Fruit fly (Drosophila melanogaster): Measurements from ENCODE around the gene CG44437.
"Not testable (repeated sequence)": the region's sequence is repeated elsewhere in the genome, so short reads cannot be mapped to it uniquely, and the experiment has no call there.

Gene CG44437

dm6 chrX:13204718-13205117 is 2.7 kb upstream of the CG44437 start:
- no peak for TF ChIP-seq tj (GFP tag; optimal IDR thresholded peaks at IDR 0.05)
- TF ChIP-seq cic (GFP tag; optimal IDR thresholded peaks at IDR 0.05) = no peak
- no peak for TF ChIP-seq Hr96 (GFP tag; optimal IDR thresholded peaks at IDR 0.05)
- no peak for TF ChIP-seq Crg-1 (GFP tag; optimal IDR thresholded peaks at IDR 0.05)
- no peak for TF ChIP-seq CG7045 (GFP tag; optimal IDR thresholded peaks at IDR 0.05)

dm6 chrX:13194249-13194648 is 7.8 kb downstream of the CG44437 start, which contains the start of gene Coq5:
Gene Coq5, minus strand, starts transcription at chrX:13194551.
- TF ChIP-seq CG14711 (tag; optimal IDR thresholded peaks at IDR 0.05) (no peak), CG12768 (GFP tag; optimal IDR thresholded peaks at IDR 0.05) (no peak), CG7045 (GFP tag; optimal IDR thresholded peaks at IDR 0.05) (no peak), pad (GFP tag; optimal IDR thresholded peaks at IDR 0.05) (no peak), CG11617 (GFP tag; optimal IDR thresholded peaks at IDR 0.05) (no peak), cnc (optimal IDR thresholded peaks at IDR 0.05) (no peak), toe (GFP tag; optimal IDR thresholded peaks at IDR 0.05) (no peak), Mnt (GFP tag; optimal IDR thresholded peaks at IDR 0.05) (no peak), kay (GFP tag; ENCODE audit: borderline replicate concordance) (no peak), CG7101 (tag; optimal IDR thresholded peaks at IDR 0.05) (no peak), ovo (GFP tag; optimal IDR thresholded peaks at IDR 0.05) (no peak), cic (GFP tag; optimal IDR thresholded peaks at IDR 0.05) (no peak), CG5204 (GFP tag; optimal IDR thresholded peaks at IDR 0.05) (no peak), bab1 (GFP tag; optimal IDR thresholded peaks at IDR 0.05) (no peak)

- TF ChIP-seq pad (GFP tag; optimal IDR thresholded peaks at IDR 0.05) = no peak
- TF ChIP-seq cic (GFP tag; optimal IDR thresholded peaks at IDR 0.05) = no peak
- TF ChIP-seq CG12768 (GFP tag; optimal IDR thresholded peaks at IDR 0.05) = no peak
- TF ChIP-seq CG7101 (tag; optimal IDR thresholded peaks at IDR 0.05) = no peak
- no peak for TF ChIP-seq Mnt (GFP tag; optimal IDR thresholded peaks at IDR 0.05)
- no peak for TF ChIP-seq Hr96 (GFP tag; optimal IDR thresholded peaks at IDR 0.05)
- no peak for TF ChIP-seq CG1620 (GFP tag; optimal IDR thresholded peaks at IDR 0.05)
- no peak for TF ChIP-seq tj (GFP tag; optimal IDR thresholded peaks at IDR 0.05)
- no peak for TF ChIP-seq ovo (GFP tag; optimal IDR thresholded peaks at IDR 0.05)
- TF ChIP-seq cnc (optimal IDR thresholded peaks at IDR 0.05) = no peak
These were observed 9.8 kb downstream of the CG44437 start for dm6 chrX:13192239-13192638.

- no peak for TF ChIP-seq Crg-1 (GFP tag; optimal IDR thresholded peaks at IDR 0.05)
- TF ChIP-seq CG1620 (GFP tag; optimal IDR thresholded peaks at IDR 0.05) = no peak
- TF ChIP-seq Mnt (GFP tag; optimal IDR thresholded peaks at IDR 0.05) = no peak
- no peak for TF ChIP-seq CG12768 (GFP tag; optimal IDR thresholded peaks at IDR 0.05)
- TF ChIP-seq CG5204 (GFP tag; optimal IDR thresholded peaks at IDR 0.05) = no peak
- TF ChIP-seq pad (GFP tag; optimal IDR thresholded peaks at IDR 0.05) = no peak
- TF ChIP-seq cnc (optimal IDR thresholded peaks at IDR 0.05) = no peak
- no peak for TF ChIP-seq cic (GFP tag; optimal IDR thresholded peaks at IDR 0.05)
- no peak for TF ChIP-seq bab1 (GFP tag; optimal IDR thresholded peaks at IDR 0.05)
These were observed 10.3 kb downstream of the CG44437 start, which contains the start of gene CG12723 for dm6 chrX:13191783-13192182. Gene CG12723, minus strand, starts transcription at chrX:13191883.

DNA sequence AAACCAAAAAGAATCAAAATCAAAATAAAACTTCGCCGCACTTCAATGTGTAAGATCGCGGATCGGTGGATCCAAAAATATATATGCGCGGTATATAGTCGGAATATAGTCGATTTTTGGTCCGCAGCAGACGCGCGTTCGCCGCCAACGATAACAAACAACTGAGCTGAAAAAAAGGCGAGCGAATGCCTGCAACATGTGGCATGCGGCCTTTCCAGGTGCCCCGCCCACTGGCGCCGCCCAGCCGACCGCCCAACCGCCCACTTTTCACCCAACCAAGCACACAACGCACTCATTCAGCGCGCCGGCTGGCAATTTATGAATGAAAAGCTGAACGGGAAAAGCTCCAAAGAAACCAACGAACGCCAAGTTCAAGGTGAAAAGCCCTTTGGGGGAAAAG is 13.0 kb downstream of the CG44437 start, which contains the start of gene Lgr4:
Gene Lgr4, minus strand, starts transcription at position 133 of the 400 bp plus-strand sequence.
- TF ChIP-seq cic (GFP tag; optimal IDR thresholded peaks at IDR 0.05) (peak; percentile 40), CG1620 (GFP tag; optimal IDR thresholded peaks at IDR 0.05) (no peak)

- TF ChIP-seq cnc (optimal IDR thresholded peaks at IDR 0.05); CG33017 (tag; optimal IDR thresholded peaks at IDR 0.05); CG7101 (tag; optimal IDR thresholded peaks at IDR 0.05): not testable (repeated sequence)
These were observed 17.9 kb downstream of the CG44437 start, which contains the start of gene CG32641 for dm6 chrX:13184178-13184577. Gene CG32641, plus strand, starts transcription at chrX:13184478.

DNA sequence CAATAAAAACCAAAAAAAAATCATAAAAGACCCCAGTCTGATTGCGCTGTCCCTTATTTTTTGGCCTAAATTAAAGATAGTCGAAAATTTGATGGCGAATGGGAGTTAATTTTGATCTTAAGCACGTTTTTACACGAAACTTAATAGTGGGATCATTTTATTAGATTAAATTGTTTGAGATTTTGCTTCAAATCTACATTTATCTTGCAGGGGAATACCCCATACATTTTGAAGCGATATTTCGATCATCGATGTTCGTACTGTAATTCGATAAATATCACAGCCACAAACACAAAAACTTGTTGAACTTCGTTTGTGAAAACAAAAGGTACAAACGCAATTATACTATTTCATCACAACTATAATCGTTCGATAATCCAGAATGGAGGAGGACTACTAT is 24.3 kb downstream of the CG44437 start, which contains the start of gene CG32640:
Gene CG32640, plus strand, starts transcription at position 286 of the 400 bp plus-strand sequence.
- TF ChIP-seq CG33017 (tag; optimal IDR thresholded peaks at IDR 0.05); pad (GFP tag; optimal IDR thresholded peaks at IDR 0.05); CG12768 (GFP tag; optimal IDR thresholded peaks at IDR 0.05): not testable (repeated sequence)

DNA sequence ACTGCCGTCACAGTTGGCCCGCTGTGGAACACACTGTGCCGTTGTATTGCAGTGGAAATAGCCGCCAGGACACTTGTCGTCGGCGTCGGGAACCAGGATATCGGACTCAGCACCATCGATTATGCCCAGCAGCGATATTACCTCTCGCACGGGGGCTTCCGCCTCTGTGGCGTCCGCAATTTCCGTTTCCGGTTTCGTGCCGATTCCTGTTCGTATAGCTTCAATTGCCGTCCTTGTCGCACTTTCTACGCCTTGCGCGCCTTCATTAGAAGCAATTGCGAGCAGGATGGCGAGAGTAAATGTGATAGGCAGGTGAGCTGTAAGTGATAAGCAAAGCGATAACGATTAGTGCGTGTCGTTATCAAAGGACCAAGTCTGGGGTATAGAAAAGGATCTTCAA is 29.2 kb downstream of the CG44437 start:
- TF ChIP-seq CG7101 (tag; optimal IDR thresholded peaks at IDR 0.05) (no peak), CG11617 (GFP tag; optimal IDR thresholded peaks at IDR 0.05) (no peak), ovo (GFP tag; optimal IDR thresholded peaks at IDR 0.05) (no peak), CG33017 (tag; optimal IDR thresholded peaks at IDR 0.05) (no peak), CG12768 (GFP tag; optimal IDR thresholded peaks at IDR 0.05) (no peak)

dm6 chrX:13159481-13159880 is 42.6 kb downstream of the CG44437 start, which contains the start of the genes Bap60 and CG12096:
Gene Bap60, minus strand, starts transcription at chrX:13159508.
Gene CG12096, plus strand, starts transcription at chrX:13159604.
- TF ChIP-seq toe (GFP tag; optimal IDR thresholded peaks at IDR 0.05) (peak; percentile 81), Hr96 (GFP tag; optimal IDR thresholded peaks at IDR 0.05) (peak; percentile 91), CG7101 (tag; optimal IDR thresholded peaks at IDR 0.05) (peak; percentile 82), cnc (optimal IDR thresholded peaks at IDR 0.05) (no peak), bab1 (GFP tag; optimal IDR thresholded peaks at IDR 0.05) (peak; percentile 91), kay (GFP tag; ENCODE audit: borderline replicate concordance) (no peak), Clk (GFP tag; optimal IDR thresholded peaks at IDR 0.05) (peak; percentile 33), CG7045 (GFP tag; optimal IDR thresholded peaks at IDR 0.05) (peak; percentile 56), pad (GFP tag; optimal IDR thresholded peaks at IDR 0.05) (peak; percentile 70), CG33017 (tag; optimal IDR thresholded peaks at IDR 0.05) (peak; percentile 32), CG12768 (GFP tag; optimal IDR thresholded peaks at IDR 0.05) (peak; percentile 7), tj (GFP tag; optimal IDR thresholded peaks at IDR 0.05) (peak; percentile 68), cic (GFP tag; optimal IDR thresholded peaks at IDR 0.05) (no peak), Mnt (GFP tag; optimal IDR thresholded peaks at IDR 0.05) (peak; percentile 78), Crg-1 (GFP tag; optimal IDR thresholded peaks at IDR 0.05) (peak; percentile 55), CG14711 (tag; optimal IDR thresholded peaks at IDR 0.05) (peak; percentile 69), CG1620 (GFP tag; optimal IDR thresholded peaks at IDR 0.05) (peak; percentile 77), CG11617 (GFP tag; optimal IDR thresholded peaks at IDR 0.05) (peak; percentile 78), CG5204 (GFP tag; optimal IDR thresholded peaks at IDR 0.05) (peak; percentile 71), ovo (GFP tag; optimal IDR thresholded peaks at IDR 0.05) (peak; percentile 73)

Measured in whole organism, adult.